Fruit fly (Drosophila melanogaster) whole organism, embryonic: ENCODE measurements around the gene BckdhA.

Source experiments
- Atf6 ChIP-seq: fragments of 200-800 bp; sonication (Bioruptor generic); IDR thresholded peaks from 2 replicates; pipeline ENCODE4 v1.3.6; 2022; ENCODE audit warnings: missing biosample characterization, missing genetic modification characterization
- BtbVII ChIP-seq: fragments of 200-800 bp; sonication (Bioruptor generic); optimal IDR thresholded peaks from 3 replicates; lab custom pipeline; 2017; ENCODE audit warnings: missing biosample characterization, mild to moderate bottlenecking, missing genetic modification characterization
- CG1024 ChIP-seq: fragments of 200-800 bp; sonication (Bioruptor generic); IDR thresholded peaks from 2 replicates; pipeline ENCODE4 v1.3.6; 2022; ENCODE audit warnings: missing biosample characterization, missing genetic modification characterization
- CG10274 ChIP-seq: fragments of 200-800 bp; sonication (Bioruptor generic); optimal IDR thresholded peaks from 3 replicates; lab custom pipeline; 2017; ENCODE audit warnings: missing biosample characterization, mild to moderate bottlenecking, missing genetic modification characterization
- CG10565 ChIP-seq: fragments of 200-800 bp; sonication (Bioruptor generic); optimal IDR thresholded peaks from 3 replicates; lab custom pipeline; 2016; ENCODE audit warnings: missing biosample characterization, mild to moderate bottlenecking, missing genetic modification characterization
- CG10959 ChIP-seq: fragments of 200-800 bp; sonication (Bioruptor generic); IDR thresholded peaks from 2 replicates; pipeline ENCODE4 v1.3.6; 2022; ENCODE audit warnings: missing biosample characterization, missing genetic modification characterization
- CG12071 ChIP-seq: fragments of 200-800 bp; sonication (Bioruptor generic); optimal IDR thresholded peaks from 3 replicates; lab custom pipeline; 2018; ENCODE audit warnings: missing biosample characterization, mild to moderate bottlenecking, missing genetic modification characterization
- CG12299 ChIP-seq: fragments of 200-800 bp; sonication (Bioruptor generic); optimal IDR thresholded peaks from 2 replicates; lab custom pipeline; 2018; ENCODE audit warnings: missing biosample characterization, mild to moderate bottlenecking, missing genetic modification characterization
- CG13624 ChIP-seq: fragments of 200-800 bp; sonication (Bioruptor generic); optimal IDR thresholded peaks from 2 replicates; lab custom pipeline; 2016; ENCODE audit warnings: missing biosample characterization, missing genetic modification characterization
- CG14667 ChIP-seq: fragments of 200-800 bp; sonication (Bioruptor generic); IDR thresholded peaks from 2 replicates; pipeline ENCODE4 v1.3.6; 2022; ENCODE audit warnings: missing biosample characterization, missing genetic modification characterization
- CG18476 ChIP-seq: fragments of 200-800 bp; sonication (Bioruptor generic); optimal IDR thresholded peaks from 2 replicates; lab custom pipeline; 2016; ENCODE audit warnings: missing biosample characterization, mild to moderate bottlenecking, missing genetic modification characterization
- CG2875 ChIP-seq: fragments of 200-800 bp; sonication (Bioruptor generic); optimal IDR thresholded peaks from 2 replicates; lab custom pipeline; 2017; ENCODE audit warnings: missing biosample characterization, mild to moderate bottlenecking, missing genetic modification characterization, missing genetic modification reagents
- CG3065 ChIP-seq: fragments of 200-800 bp; sonication (Bioruptor generic); optimal IDR thresholded peaks from 2 replicates; lab custom pipeline; 2016; ENCODE audit warnings: missing biosample characterization, missing genetic modification characterization
- CG4820 ChIP-seq: fragments of 200-800 bp; sonication (Bioruptor generic); optimal IDR thresholded peaks from 3 replicates; lab custom pipeline; 2016; ENCODE audit warnings: missing biosample characterization, missing genetic modification characterization
- CHES-1-like ChIP-seq: fragments of 200-800 bp; sonication (Bioruptor generic); optimal IDR thresholded peaks from 2 replicates; lab custom pipeline; 2016; ENCODE audit warnings: missing biosample characterization, missing genetic modification characterization
- CkIIα-i1 ChIP-seq: fragments of 200-800 bp; sonication (Bioruptor generic); IDR thresholded peaks from 2 replicates; pipeline ENCODE4 v1.3.6; 2022; ENCODE audit warnings: missing biosample characterization, missing genetic modification characterization
- D19A ChIP-seq: fragments of 200-800 bp; optimal IDR thresholded peaks from 3 replicates; lab custom pipeline; 2019; ENCODE audit warnings: missing biosample characterization, mild to moderate bottlenecking, missing genetic modification characterization, moderate library complexity
- D19B ChIP-seq: fragments of 200-800 bp; sonication (Bioruptor generic); optimal IDR thresholded peaks from 2 replicates; lab custom pipeline; 2017; ENCODE audit warnings: missing biosample characterization, mild to moderate bottlenecking, missing genetic modification characterization
- Dip3 ChIP-seq: fragments of 200-800 bp; sonication (Bioruptor generic); optimal IDR thresholded peaks from 3 replicates; lab custom pipeline; 2016; ENCODE audit warnings: missing biosample characterization, missing genetic modification characterization
- Dref ChIP-seq: fragments of 200-800 bp; sonication (Bioruptor generic); IDR thresholded peaks from 2 replicates; pipeline ENCODE4 v1.3.6; 2022; ENCODE audit warnings: missing biosample characterization, missing genetic modification characterization
- HHEX ChIP-seq: fragments of 200-800 bp; sonication (Bioruptor generic); optimal IDR thresholded peaks from 3 replicates; lab custom pipeline; 2017; ENCODE audit warnings: missing biosample characterization, mild to moderate bottlenecking, missing genetic modification characterization, missing genetic modification reagents
- Hr3 ChIP-seq: fragments of 200-800 bp; sonication (Bioruptor generic); optimal IDR thresholded peaks from 3 replicates; lab custom pipeline; 2016; ENCODE audit warnings: missing biosample characterization, missing genetic modification characterization
- NFAT ChIP-seq: fragments of 200-800 bp; sonication (Bioruptor generic); IDR thresholded peaks from 2 replicates; pipeline ENCODE4 v1.3.6; 2022; ENCODE audit warnings: missing biosample characterization, missing genetic modification characterization
- Pdp1 ChIP-seq, 2 experiments: fragments of 200-800 bp; sonication (Bioruptor generic); optimal IDR thresholded peaks; 3 replicates each; lab custom pipeline; 2016; ENCODE audit warnings: missing biosample characterization in 2 of 2, missing genetic modification characterization in 2 of 2, mild to moderate bottlenecking in 1 of 2, moderate library complexity in 1 of 2
- Poxn ChIP-seq: fragments of 200-800 bp; sonication (Bioruptor generic); IDR thresholded peaks from 2 replicates; pipeline ENCODE4 v1.3.6; 2022; ENCODE audit warnings: missing biosample characterization, missing genetic modification characterization
- Scr ChIP-seq: fragments of 200-800 bp; sonication (Bioruptor generic); IDR thresholded peaks from 2 replicates; pipeline ENCODE4 v1.3.6; 2022; ENCODE audit warnings: missing biosample characterization, missing genetic modification characterization; ENCODE audit not compliant: partially characterized antibody
- Stat92E ChIP-seq, 3 experiments: fragments of >200 bp in 2 of 3; fragments of 200-800 bp in 1 of 3; sonication (Bioruptor generic) in 1 of 3; optimal IDR thresholded peaks; 2 replicates each; lab custom pipeline; 2017 to 2019; ENCODE audit warnings: missing biosample characterization in 3 of 3, missing genetic modification characterization in 3 of 3, mild to moderate bottlenecking in 1 of 3, moderate library complexity in 1 of 3
- Xbp1 ChIP-seq: fragments of 200-800 bp; sonication (Bioruptor generic); optimal IDR thresholded peaks from 3 replicates; lab custom pipeline; 2016; ENCODE audit warnings: missing biosample characterization, mild to moderate bottlenecking, missing genetic modification characterization
- ac ChIP-seq: fragments of 200-800 bp; sonication (Bioruptor generic); optimal IDR thresholded peaks from 3 replicates; lab custom pipeline; 2017; ENCODE audit warnings: missing biosample characterization, mild to moderate bottlenecking, missing genetic modification characterization
- amos ChIP-seq: fragments of 200-800 bp; sonication (Bioruptor generic); IDR thresholded peaks from 2 replicates; pipeline ENCODE4 v1.3.6; 2022; ENCODE audit warnings: missing biosample characterization, missing genetic modification characterization; ENCODE audit not compliant: partially characterized antibody
- ase ChIP-seq: fragments of 200-800 bp; sonication (Bioruptor generic); IDR thresholded peaks from 3 replicates; pipeline ENCODE4 v1.3.6; 2022; ENCODE audit warnings: missing biosample characterization, missing genetic modification characterization
- bowl ChIP-seq: fragments of 200-800 bp; sonication (Bioruptor generic); IDR thresholded peaks from 2 replicates; pipeline ENCODE4 v1.3.6; 2022; ENCODE audit warnings: missing biosample characterization, missing genetic modification characterization
- br ChIP-seq: fragments of >200 bp; optimal IDR thresholded peaks from 2 replicates; lab custom pipeline; 2017
- caup ChIP-seq: fragments of 200-800 bp; sonication (Bioruptor generic); optimal IDR thresholded peaks from 3 replicates; lab custom pipeline; 2017; ENCODE audit warnings: missing biosample characterization, mild to moderate bottlenecking, missing genetic modification characterization, moderate library complexity; ENCODE audit not compliant: severe bottlenecking
- cg ChIP-seq: fragments of 200-800 bp; sonication (Bioruptor generic); optimal IDR thresholded peaks from 3 replicates; lab custom pipeline; 2019; ENCODE audit warnings: missing biosample characterization, mild to moderate bottlenecking, missing genetic modification characterization, moderate library complexity
- da ChIP-seq: fragments of 200-800 bp; sonication (Bioruptor generic); optimal IDR thresholded peaks from 2 replicates; lab custom pipeline; 2016; ENCODE audit warnings: missing biosample characterization, missing genetic modification characterization
- dmrt99B ChIP-seq: fragments of 200-800 bp; sonication (Bioruptor generic); optimal IDR thresholded peaks from 2 replicates; lab custom pipeline; 2018; ENCODE audit warnings: missing biosample characterization, mild to moderate bottlenecking, missing genetic modification characterization, moderate library complexity
- pan ChIP-seq, 4 experiments: fragments of >200 bp in 3 of 4; fragments of 200-800 bp in 1 of 4; sonication (Bioruptor generic) in 1 of 4; optimal IDR thresholded peaks in 3 of 4; IDR thresholded peaks in 1 of 4; 2 replicates each; pipeline versions ENCODE4 v1.3.6 to Lab custom; 2017 to 2022; ENCODE audit warnings: missing biosample characterization in 2 of 4, missing genetic modification characterization in 2 of 4, mixed read lengths in 1 of 4
- pho ChIP-seq: fragments of 200-800 bp; sonication (Bioruptor generic); optimal IDR thresholded peaks from 2 replicates; lab custom pipeline; 2016; ENCODE audit warnings: missing biosample characterization, missing genetic modification characterization
- phol ChIP-seq: fragments of 200-800 bp; sonication (Bioruptor generic); optimal IDR thresholded peaks from 3 replicates; lab custom pipeline; 2018; ENCODE audit warnings: missing biosample characterization, mild to moderate bottlenecking, missing genetic modification characterization, moderate library complexity
- pnt ChIP-seq: fragments of 200-800 bp; sonication (Bioruptor generic); optimal IDR thresholded peaks from 3 replicates; lab custom pipeline; 2016; ENCODE audit warnings: missing biosample characterization, missing genetic modification characterization
- pros ChIP-seq: fragments of 200-800 bp; sonication (Bioruptor generic); optimal IDR thresholded peaks from 3 replicates; lab custom pipeline; 2019; ENCODE audit warnings: missing biosample characterization, mild to moderate bottlenecking, missing genetic modification characterization, moderate library complexity
- pum ChIP-seq: fragments of 200-800 bp; sonication (Bioruptor generic); optimal IDR thresholded peaks from 2 replicates; lab custom pipeline; 2016; ENCODE audit warnings: missing biosample characterization, missing genetic modification characterization
- scrt ChIP-seq: fragments of 200-800 bp; sonication (Bioruptor generic); optimal IDR thresholded peaks from 2 replicates; lab custom pipeline; 2018; ENCODE audit warnings: missing biosample characterization, mild to moderate bottlenecking, missing genetic modification characterization, moderate library complexity
- sens ChIP-seq: fragments of 200-800 bp; sonication (Bioruptor generic); peaks from one replicate; lab custom pipeline; 2016; ENCODE audit warnings: missing biosample characterization, missing genetic modification characterization
- so ChIP-seq: fragments of 200-800 bp; sonication (Bioruptor generic); IDR thresholded peaks from 3 replicates; pipeline ENCODE4 v1.3.6; 2022; ENCODE audit warnings: missing biosample characterization, missing genetic modification characterization
- sob ChIP-seq: fragments of 200-800 bp; sonication (Bioruptor generic); IDR thresholded peaks from 2 replicates; pipeline ENCODE4 v1.3.6; 2022; ENCODE audit warnings: missing biosample characterization, missing genetic modification characterization
- sqz ChIP-seq: fragments of 200-800 bp; sonication (Bioruptor generic); optimal IDR thresholded peaks from 3 replicates; lab custom pipeline; 2018; ENCODE audit warnings: missing biosample characterization, mild to moderate bottlenecking, missing genetic modification characterization
- tgo ChIP-seq: fragments of 200-800 bp; sonication (Bioruptor generic); IDR thresholded peaks from 3 replicates; pipeline ENCODE4 v1.3.6; 2022; ENCODE audit warnings: missing biosample characterization, missing genetic modification characterization
- z ChIP-seq: fragments of 200-800 bp; sonication (Bioruptor generic); IDR thresholded peaks from 3 replicates; pipeline ENCODE4 v1.3.6; 2022; ENCODE audit warnings: missing biosample characterization, missing genetic modification characterization
- zen2 ChIP-seq: fragments of 200-800 bp; sonication (Bioruptor generic); IDR thresholded peaks from 3 replicates; pipeline ENCODE4 v1.3.6; 2022; ENCODE audit warnings: missing biosample characterization, missing genetic modification characterization; ENCODE audit not compliant: partially characterized antibody

The BckdhA gene

dm6 chr3R:9605084-9605483 is 49.5 kb downstream of the BckdhA start (continued):
- no peak for TF ChIP-seq da (GFP tag; lab: Kevin White, UChicago)
- no peak for TF ChIP-seq CG2875 (GFP tag; lab: Kevin White, UChicago)
- TF ChIP-seq HHEX (GFP tag; lab: Kevin White, UChicago): no peak
- no peak for TF ChIP-seq CG12299 (tag; lab: Kevin White, UChicago)
- no peak for TF ChIP-seq Scr
- no peak for TF ChIP-seq amos (GFP tag; lab: Robert Waterston, UW)
- TF ChIP-seq CkIIα-i1 (GFP tag; lab: Robert Waterston, UW): no peak
- no peak for TF ChIP-seq CG1024 (GFP tag; lab: Robert Waterston, UW)
- TF ChIP-seq BtbVII: no peak
- TF ChIP-seq ac (GFP tag; lab: Kevin White, UChicago): peak; percentile 12
- no peak for TF ChIP-seq pho
- TF ChIP-seq Poxn (GFP tag; lab: Robert Waterston, UW): no peak
- no peak for TF ChIP-seq scrt (GFP tag; lab: Kevin White, UChicago)
- no peak for TF ChIP-seq sob
- TF ChIP-seq Pdp1 (GFP tag; optimal IDR thresholded peaks at IDR 0.05; lab: Kevin White, UChicago): peak; percentile 24 to 48
- TF ChIP-seq CG10565: no peak
- TF ChIP-seq zen2: no peak
- no peak for TF ChIP-seq D19B
- peak; percentile 9 for TF ChIP-seq CG3065 (GFP tag; lab: Kevin White, UChicago)
- peak; percentile 62 for TF ChIP-seq phol (tag; lab: Kevin White, UChicago)
- TF ChIP-seq CG18476 (GFP tag; lab: Kevin White, UChicago): peak; percentile 3
- TF ChIP-seq Stat92E (GFP tag; optimal IDR thresholded peaks at IDR 0.05; lab: Kevin White, UChicago): peak in 1 of 3 experiments; percentile 30
- TF ChIP-seq CG14667 (GFP tag; lab: Robert Waterston, UW): peak; percentile 18; the same call in 1 of the 2 replicates
- TF ChIP-seq dmrt99B (tag; lab: Kevin White, UChicago): peak; percentile 13
- TF ChIP-seq caup (GFP tag; lab: Kevin White, UChicago): no peak
- no peak for TF ChIP-seq br (lab: Kevin White, UChicago)
- no peak for TF ChIP-seq z (GFP tag; lab: Robert Waterston, UW)
- TF ChIP-seq Dref: no peak
- TF ChIP-seq Dip3 (GFP tag; lab: Kevin White, UChicago): no peak
- peak; percentile 9 for TF ChIP-seq Xbp1 (GFP tag; lab: Kevin White, UChicago)
- TF ChIP-seq Hr3 (GFP tag; lab: Kevin White, UChicago): peak; percentile 16
- TF ChIP-seq D19A: peak; percentile 50
- no peak for TF ChIP-seq CG10274 (GFP tag; lab: Kevin White, UChicago)
- TF ChIP-seq cg: no peak
- no peak for TF ChIP-seq bowl
- no peak for TF ChIP-seq CG12071 (GFP tag; lab: Kevin White, UChicago)
- TF ChIP-seq Atf6 (GFP tag; lab: Robert Waterston, UW): no peak
- TF ChIP-seq CG13624 (GFP tag; lab: Kevin White, UChicago): no peak
- TF ChIP-seq sens (GFP tag; lab: Kevin White, UChicago): peak; percentile 93
- TF ChIP-seq pros: peak; percentile 38
- TF ChIP-seq sqz: no peak
- no peak; the same call in 2 of the 3 replicates for TF ChIP-seq tgo (GFP tag; lab: Robert Waterston, UW)
- TF ChIP-seq so (GFP tag; lab: Robert Waterston, UW): no peak
- TF ChIP-seq pnt (GFP tag; lab: Kevin White, UChicago): no peak
- TF ChIP-seq CG4820 (GFP tag; lab: Kevin White, UChicago): peak; percentile 42
- peak; percentile 26 for TF ChIP-seq pum
- TF ChIP-seq NFAT (GFP tag; lab: Robert Waterston, UW): no peak
- peak; percentile 61 for TF ChIP-seq CG10959 (GFP tag; lab: Robert Waterston, UW)
- no peak for TF ChIP-seq ase
- TF ChIP-seq pan (optimal IDR thresholded peaks at IDR 0.05; lab: Kevin White, UChicago): no peak
- peak in 1 of 2 experiments; percentile 47 for TF ChIP-seq pan (GFP tag; optimal IDR thresholded peaks at IDR 0.05 in 1 of 2, IDR thresholded peaks at IDR 0.05 in 1 of 2)
- TF ChIP-seq CHES-1-like: no peak
